Worm (Caenorhabditis elegans): ENCODE data around the gene C31H2.3.

Gene C31H2.3

DNA sequence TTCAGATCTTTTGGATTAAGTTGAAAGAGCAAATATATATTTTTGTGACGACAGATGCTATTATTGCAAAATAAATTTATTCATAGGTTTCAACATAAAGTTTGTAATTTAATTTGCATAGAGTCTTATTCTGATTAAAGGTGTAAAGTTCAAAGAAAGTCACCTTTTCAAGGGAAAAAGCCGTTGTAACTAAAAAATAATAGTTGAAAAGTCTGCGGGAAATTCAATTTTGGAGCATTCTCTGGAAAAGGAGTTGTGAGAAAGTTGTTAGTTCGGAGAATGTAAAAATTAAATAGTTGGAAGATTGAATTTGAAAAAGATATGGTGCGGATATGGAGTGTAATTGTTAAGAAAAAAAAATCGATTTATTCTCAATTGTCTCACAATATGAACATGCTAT, 9.9 kb upstream of the C31H2.3 start:
- no peak for TF ChIP-seq F13H6.1 (tag; optimal IDR thresholded peaks at IDR 0.05)
- TF ChIP-seq nhr-21 (tag; optimal IDR thresholded peaks at IDR 0.05): peak; percentile 20
- peak in 1 of 2 experiments; percentile 7 for TF ChIP-seq lsy-2 (tag; optimal IDR thresholded peaks at IDR 0.05)
- TF ChIP-seq ztf-4 (tag; optimal IDR thresholded peaks at IDR 0.05): no peak
- TF ChIP-seq sem-4 (tag; optimal IDR thresholded peaks at IDR 0.05): no peak
- no peak for TF ChIP-seq nhr-12 (tag; optimal IDR thresholded peaks at IDR 0.05)
- no peak for TF ChIP-seq mdl-1 (tag; optimal IDR thresholded peaks at IDR 0.05)
- TF ChIP-seq R02D3.7 (tag; optimal IDR thresholded peaks at IDR 0.05): no peak
- no peak for TF ChIP-seq lin-39 (tag; optimal IDR thresholded peaks at IDR 0.05)
- TF ChIP-seq unc-55 (GFP tag; optimal IDR thresholded peaks at IDR 0.05): no peak
- TF ChIP-seq zag-1 (tag; optimal IDR thresholded peaks at IDR 0.05): no peak
- no peak for TF ChIP-seq ceh-16 (tag; optimal IDR thresholded peaks at IDR 0.05)
- no peak for TF ChIP-seq elt-1 (tag; optimal IDR thresholded peaks at IDR 0.05)
- TF ChIP-seq snpc-4 (tag; optimal IDR thresholded peaks at IDR 0.05): no peak
- TF ChIP-seq ztf-1 (GFP tag; conservative IDR thresholded peaks at IDR 0.05): no peak
- TF ChIP-seq unc-39 (tag; optimal IDR thresholded peaks at IDR 0.05): no peak

- TF ChIP-seq ztf-4 (tag; optimal IDR thresholded peaks at IDR 0.05) (no peak), sem-4 (tag; optimal IDR thresholded peaks at IDR 0.05) (no peak), ztf-1 (GFP tag; conservative IDR thresholded peaks at IDR 0.05) (no peak), C34F6.9 (tag; optimal IDR thresholded peaks at IDR 0.05) (no peak), nhr-6 (tag; optimal IDR thresholded peaks at IDR 0.05) (no peak), fos-1 (tag; optimal IDR thresholded peaks at IDR 0.05) (no peak), Y55F3AM.14 (GFP tag; optimal IDR thresholded peaks at IDR 0.05) (no peak), sma-9 (GFP tag; optimal IDR thresholded peaks at IDR 0.05) (no peak), sma-9 (tag; optimal IDR thresholded peaks at IDR 0.05) (no peak)
Observed at ce11 chrX:5162755-5163154, 8.6 kb upstream of the C31H2.3 start, which contains the start of gene EGAP5.1. EGAP5.1 (plus strand) TSS chrX:5163055.

ce11 chrX:5159645-5160044, 5.5 kb upstream of the C31H2.3 start, which contains the start of gene C31H2.4:
C31H2.4 (minus strand) TSS chrX:5159663.
- TF ChIP-seq fos-1 (tag; optimal IDR thresholded peaks at IDR 0.05) (peak; percentile 29), nhr-10 (tag; optimal IDR thresholded peaks at IDR 0.05) (no peak)

ce11 chrX:5152931-5153330, 1.2 kb downstream of the C31H2.3 start:
- no peak for TF ChIP-seq blmp-1 (tag; optimal IDR thresholded peaks at IDR 0.05; ENCODE audit: insufficient read depth)
- no peak for TF ChIP-seq lin-13 (GFP tag; optimal IDR thresholded peaks at IDR 0.05)
- no peak for TF ChIP-seq snpc-4 (tag; optimal IDR thresholded peaks at IDR 0.05)
- TF ChIP-seq nhr-12 (tag; optimal IDR thresholded peaks at IDR 0.05): no peak
- TF ChIP-seq sem-4 (tag; optimal IDR thresholded peaks at IDR 0.05): no peak
- TF ChIP-seq mbf-1 (tag; optimal IDR thresholded peaks at IDR 0.05): no peak
- TF ChIP-seq elt-3 (tag; optimal IDR thresholded peaks at IDR 0.05): no peak
- no peak for TF ChIP-seq egl-27 (tag; optimal IDR thresholded peaks at IDR 0.05)
- TF ChIP-seq nhr-10 (tag; optimal IDR thresholded peaks at IDR 0.05): no peak
- TF ChIP-seq nhr-11 (tag; optimal IDR thresholded peaks at IDR 0.05): no peak
- TF ChIP-seq ZK546.5 (tag; optimal IDR thresholded peaks at IDR 0.05): no peak

ce11 chrX:5151866-5152265, 2.3 kb downstream of the C31H2.3 start:
- no peak for TF ChIP-seq nhr-129 (tag; optimal IDR thresholded peaks at IDR 0.05)
- TF ChIP-seq gmeb-1 (tag; optimal IDR thresholded peaks at IDR 0.05): no peak
- no peak for TF ChIP-seq nhr-10 (tag; optimal IDR thresholded peaks at IDR 0.05)
- no peak for TF ChIP-seq mdl-1 (tag; optimal IDR thresholded peaks at IDR 0.05)
- TF ChIP-seq sma-9 (GFP tag; optimal IDR thresholded peaks at IDR 0.05): no peak
- TF ChIP-seq sma-9 (tag; optimal IDR thresholded peaks at IDR 0.05): no peak

ce11 chrX:5151403-5151802, 2.8 kb downstream of the C31H2.3 start:
- peak in 1 of 2 experiments; percentile 19 for TF ChIP-seq lsy-2 (tag; optimal IDR thresholded peaks at IDR 0.05)
- no peak for TF ChIP-seq nhr-12 (tag; optimal IDR thresholded peaks at IDR 0.05)
- TF ChIP-seq zag-1 (tag; optimal IDR thresholded peaks at IDR 0.05): no peak
- no peak for TF ChIP-seq nhr-6 (tag; optimal IDR thresholded peaks at IDR 0.05)
- TF ChIP-seq unc-55 (GFP tag; optimal IDR thresholded peaks at IDR 0.05): peak; percentile 42
- TF ChIP-seq nhr-21 (tag; optimal IDR thresholded peaks at IDR 0.05): peak; percentile 5
- TF ChIP-seq nhr-23 (tag; optimal IDR thresholded peaks at IDR 0.05): no peak
- TF ChIP-seq ztf-1 (GFP tag; conservative IDR thresholded peaks at IDR 0.05): no peak
- no peak for TF ChIP-seq mdl-1 (tag; optimal IDR thresholded peaks at IDR 0.05)

All from whole organism, L2 larva.